Worm (Caenorhabditis elegans) whole organism, L2 larva: ENCODE data around the gene lgc-48.

Experiments used
- lsy-2 ChIP-seq, 2 experiments: fragments of 150-350 bp in 1 of 2; sonication (generic microtip) in 1 of 2; optimal IDR thresholded peaks; 2 replicates each; lab custom pipeline; 2014 to 2017; ENCODE audit warnings: missing biosample characterization in 2 of 2, missing genetic modification characterization in 2 of 2
- mdl-1 ChIP-seq, 2 experiments: fragments of 150-350 bp in 1 of 2; sonication (generic microtip) in 1 of 2; optimal IDR thresholded peaks; 2 replicates each; lab custom pipeline; 2017; ENCODE audit warnings: missing biosample characterization in 2 of 2, missing genetic modification characterization in 2 of 2
- nhr-10 ChIP-seq: sonication (generic microtip); optimal IDR thresholded peaks from 2 replicates; lab custom pipeline; 2017; ENCODE audit warnings: missing biosample characterization, missing genetic modification characterization
- nhr-129 ChIP-seq: fragments of 150-350 bp; optimal IDR thresholded peaks from 2 replicates; lab custom pipeline; 2014; ENCODE audit warnings: missing biosample characterization, missing genetic modification characterization
- unc-39 ChIP-seq: fragments of 150-350 bp; optimal IDR thresholded peaks from 2 replicates; lab custom pipeline; 2014; ENCODE audit warnings: missing biosample characterization, missing genetic modification characterization
- ztf-11 ChIP-seq: sonication (generic microtip); optimal IDR thresholded peaks from 2 replicates; lab custom pipeline; 2017; ENCODE audit warnings: missing biosample characterization, missing genetic modification characterization

DNA sequence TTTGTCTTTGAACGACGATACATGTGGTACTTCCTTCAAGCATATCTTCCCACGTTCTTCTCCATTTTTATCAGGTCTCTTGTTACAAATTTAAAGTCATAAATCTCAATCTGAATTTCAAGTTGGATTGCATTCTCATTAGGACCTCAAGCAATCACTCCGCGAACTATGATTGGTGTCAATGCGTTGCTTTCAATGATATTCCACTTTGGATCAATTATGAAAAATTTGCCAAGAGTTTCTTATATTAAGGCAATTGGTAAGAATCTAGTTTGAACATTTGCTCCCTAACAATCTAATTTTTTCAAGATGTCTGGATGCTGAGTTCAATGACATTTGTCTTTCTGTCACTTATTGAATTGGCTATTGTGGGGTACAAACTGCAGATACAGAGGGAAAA lies 2.2 kb downstream of the lgc-48 start:
- TF ChIP-seq unc-39, result no peak
- TF ChIP-seq nhr-10 (tag; lab: Kevin White, UChicago), result no peak
- TF ChIP-seq ztf-11 (tag; lab: Kevin White, UChicago), result no peak
- TF ChIP-seq mdl-1 (tag; optimal IDR thresholded peaks at IDR 0.05; lab: Kevin White, UChicago), result no peak
- no peak for TF ChIP-seq lsy-2 (tag; optimal IDR thresholded peaks at IDR 0.05; lab: Kevin White, UChicago)
- TF ChIP-seq nhr-129 (tag; lab: Kevin White, UChicago), result no peak
